Fruit fly (Drosophila melanogaster) S2 (cell line): Measurements from ENCODE around the gene msd1.

Experiments used
- CG8478 ChIP-seq: fragments of >200 bp; optimal IDR thresholded peaks from 2 replicates; lab custom pipeline; 2018
- CTCF ChIP-seq, 2 experiments: fragments of >200 bp; optimal IDR thresholded peaks; 2 replicates each; lab custom pipeline; 2018

DNA sequence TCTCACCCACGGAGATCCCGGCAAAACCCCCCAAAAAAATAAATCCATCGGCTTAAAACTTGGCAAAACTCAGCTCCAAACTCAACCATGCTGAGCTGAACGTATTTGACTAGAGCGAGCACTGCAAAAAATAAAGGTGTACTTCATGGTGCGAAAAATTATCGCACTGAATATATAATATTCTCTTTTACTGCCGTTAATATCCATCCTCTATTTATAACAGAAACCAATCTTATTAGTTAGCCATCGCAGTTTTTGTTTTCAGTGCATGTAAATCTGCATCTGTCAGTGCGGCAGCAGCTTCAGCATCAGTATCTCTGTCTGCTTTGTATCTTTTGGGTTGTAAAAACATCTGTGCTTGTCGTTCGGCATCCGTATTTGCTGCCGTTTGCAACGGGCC is 39.4 kb downstream of the msd1 start:
- TF ChIP-seq CTCF (optimal IDR thresholded peaks at IDR 0.05; lab: Kevin White, UChicago) (no peak), CG8478 (lab: Kevin White, UChicago) (no peak)
